Worm (Caenorhabditis elegans) whole organism, midembryonic: Measurements from ENCODE around the gene Y116F11B.9.

ENCODE experiments used
- T22C8.4 ChIP-seq: fragments of 200-800 bp; sonication (Bioruptor generic); IDR thresholded peaks from 2 replicates; pipeline ENCODE4 v1.3.6; 2022; ENCODE audit warnings: missing genetic modification characterization, missing compliant biosample characterization
- flt-1 ChIP-seq: fragments of 200-800 bp; sonication (Bioruptor generic); IDR thresholded peaks from 2 replicates; pipeline ENCODE4 v1.3.6; 2022; ENCODE audit warnings: missing genetic modification characterization, missing compliant biosample characterization
- klf-2 ChIP-seq: fragments of 200-800 bp; sonication (Bioruptor generic); conservative IDR thresholded peaks from 2 replicates; pipeline ENCODE4 v1.3.6; 2022; ENCODE audit warnings: missing genetic modification reagents, missing genetic modification characterization, missing compliant biosample characterization
- med-1 ChIP-seq: sonication (generic microtip); optimal IDR thresholded peaks from 2 replicates; lab custom pipeline; 2017; ENCODE audit warnings: missing genetic modification characterization, mild to moderate bottlenecking, missing compliant biosample characterization, antibody characterized with exemption, missing genetic modification reagents; ENCODE audit not compliant: insufficient read depth
- ref-1 ChIP-seq: fragments of 200-800 bp; sonication (Bioruptor generic); conservative IDR thresholded peaks from 2 replicates; pipeline ENCODE4 v1.3.6; 2022; ENCODE audit warnings: missing genetic modification reagents, missing genetic modification characterization, missing compliant biosample characterization
- tab-1 ChIP-seq: fragments of 200-800 bp; sonication (Bioruptor generic); IDR thresholded peaks from 2 replicates; pipeline ENCODE4 v1.3.6; 2022; ENCODE audit warnings: missing genetic modification characterization, missing compliant biosample characterization

DNA sequence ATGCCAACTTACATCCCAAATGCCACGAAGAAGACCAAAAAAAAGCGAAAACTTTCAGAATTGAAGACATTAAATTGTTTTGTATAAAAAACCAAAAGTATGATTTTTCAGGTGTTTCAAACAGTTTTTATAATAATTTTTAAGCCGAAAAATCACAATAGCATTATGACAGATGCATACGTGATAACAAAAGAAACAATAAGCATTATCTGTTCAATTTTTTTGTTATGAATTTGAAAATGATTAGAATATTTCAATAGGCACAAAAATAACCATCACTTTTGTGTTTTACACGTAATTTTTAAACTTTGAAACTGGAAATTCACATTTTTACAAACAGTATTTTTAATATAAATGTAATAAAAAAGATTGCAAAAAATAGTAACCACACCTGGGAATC is 45.7 kb downstream of the Y116F11B.9 start, which contains the start of gene Y116F11B.17:
- TF ChIP-seq ref-1 (GFP tag; lab: Robert Waterston, UW) = no peak
- no peak for TF ChIP-seq T22C8.4 (GFP tag; lab: Robert Waterston, UW)
- TF ChIP-seq flt-1 (GFP tag; lab: Robert Waterston, UW) = no peak
- TF ChIP-seq klf-2 (GFP tag; lab: Robert Waterston, UW) = no peak
- no peak for TF ChIP-seq tab-1 (GFP tag; lab: Robert Waterston, UW)
- TF ChIP-seq med-1 (GFP tag; lab: Kevin White, UChicago) = no peak
